Worm (Caenorhabditis elegans): ENCODE data around the gene srv-6.
A peak's percentile ranks its signal among the peaks of the same experiment; 100 is the strongest.

- TF ChIP-seq elt-3 (tag; optimal IDR thresholded peaks at IDR 0.05): peak; percentile 36
- TF ChIP-seq zag-1 (tag; optimal IDR thresholded peaks at IDR 0.05): peak; percentile 99
- TF ChIP-seq snpc-4 (tag; optimal IDR thresholded peaks at IDR 0.05): peak; percentile 91
Observed at ce11 chrX:4209131-4209530, 47.7 kb upstream of the srv-6 start.
